Worm (Caenorhabditis elegans) whole organism, L4 larva: ENCODE results near the gene asp-6.
A peak's percentile ranks its signal among the peaks of the same experiment; 100 is the strongest.

Experiments used
- F44E2.7 ChIP-seq: fragments of 200-800 bp; sonication (Bioruptor generic); IDR thresholded peaks from 2 replicates; pipeline ENCODE4 v2.1.2; 2022; ENCODE audit warnings: missing genetic modification characterization, missing compliant biosample characterization
- R02D3.7 ChIP-seq: fragments of 150-350 bp; sonication (generic microtip); optimal IDR thresholded peaks from 3 replicates; lab custom pipeline; 2014; ENCODE audit warnings: missing biosample characterization, missing genetic modification characterization
- T20F7.1 ChIP-seq: fragments of 200-800 bp; sonication (Bioruptor generic); optimal IDR thresholded peaks from 2 replicates; lab custom pipeline; 2018; ENCODE audit warnings: mild to moderate bottlenecking, missing genetic modification characterization, missing compliant biosample characterization
- ZK546.5 ChIP-seq, 2 experiments: sonication (generic microtip); optimal IDR thresholded peaks; 2 replicates each; lab custom pipeline; 2017; ENCODE audit warnings: missing biosample characterization in 2 of 2, missing genetic modification characterization in 2 of 2
- ama-1 ChIP-seq: fragments of 150-350 bp; optimal IDR thresholded peaks from 2 replicates; lab custom pipeline; 2014; ENCODE audit warnings: inconsistent platforms, mixed read lengths
- ceh-32 ChIP-seq: sonication (generic microtip); optimal IDR thresholded peaks from 2 replicates; lab custom pipeline; 2016; ENCODE audit warnings: mild to moderate bottlenecking, missing genetic modification characterization, missing compliant biosample characterization; ENCODE audit not compliant: poor library complexity
- ceh-44 ChIP-seq: fragments of 200-800 bp; sonication (Bioruptor generic); IDR thresholded peaks from 2 replicates; pipeline ENCODE4 v1.3.6; 2022; ENCODE audit warnings: missing genetic modification reagents, missing genetic modification characterization, missing compliant biosample characterization
- ces-1 ChIP-seq: fragments of 150-350 bp; sonication (generic microtip); optimal IDR thresholded peaks from 4 replicates; lab custom pipeline; 2014; ENCODE audit warnings: missing biosample characterization, missing genetic modification reagents, missing genetic modification characterization
- ctbp-1 ChIP-seq: fragments of 200-800 bp; sonication (Bioruptor generic); IDR thresholded peaks from 2 replicates; pipeline ENCODE4 v1.3.6; 2022; ENCODE audit warnings: missing genetic modification reagents, missing genetic modification characterization, missing compliant biosample characterization
- daf-16 ChIP-seq, 3 experiments: sonication (generic microtip); optimal IDR thresholded peaks; 2 replicates each; lab custom pipeline; 2016 to 2017; ENCODE audit warnings: missing genetic modification characterization in 3 of 3, missing genetic modification reagents in 3 of 3, mild to moderate bottlenecking in 2 of 3, missing compliant biosample characterization in 2 of 3, missing biosample characterization in 1 of 3, moderate library complexity in 1 of 3
- daf-8 ChIP-seq: fragments of 200-800 bp; sonication (Bioruptor generic); IDR thresholded peaks from 2 replicates; pipeline ENCODE4 v1.3.6; 2022; ENCODE audit warnings: missing genetic modification characterization, missing compliant biosample characterization
- dmd-8 ChIP-seq: fragments of 200-800 bp; sonication (Bioruptor generic); IDR thresholded peaks from 2 replicates; pipeline ENCODE4 v1.3.6; 2022; ENCODE audit warnings: missing genetic modification characterization, missing compliant biosample characterization
- dpl-1 ChIP-seq: fragments of 150-350 bp; optimal IDR thresholded peaks from 2 replicates; lab custom pipeline; 2014; ENCODE audit warnings: missing biosample characterization, missing genetic modification reagents, missing genetic modification characterization
- duxl-1 ChIP-seq: sonication (generic microtip); optimal IDR thresholded peaks from 2 replicates; lab custom pipeline; 2016; ENCODE audit warnings: mild to moderate bottlenecking, missing genetic modification characterization, moderate library complexity, missing compliant biosample characterization; ENCODE audit not compliant: poor library complexity
- dve-1 ChIP-seq: sonication (generic microtip); optimal IDR thresholded peaks from 2 replicates; lab custom pipeline; 2017; ENCODE audit warnings: antibody characterized with exemption, mild to moderate bottlenecking, missing genetic modification characterization, missing compliant biosample characterization; ENCODE audit not compliant: insufficient read depth
- egl-27 ChIP-seq: sonication (generic microtip); optimal IDR thresholded peaks from 3 replicates; lab custom pipeline; 2017; ENCODE audit warnings: missing biosample characterization, missing genetic modification reagents, missing genetic modification characterization
- hlh-30 ChIP-seq: sonication (generic microtip); optimal IDR thresholded peaks from 2 replicates; lab custom pipeline; 2017; ENCODE audit warnings: antibody characterized with exemption, mild to moderate bottlenecking, missing genetic modification characterization, missing compliant biosample characterization; ENCODE audit not compliant: insufficient read depth
- jun-1 ChIP-seq: fragments of 150-350 bp; optimal IDR thresholded peaks from 2 replicates; lab custom pipeline; 2014; ENCODE audit warnings: missing biosample characterization, missing genetic modification reagents, missing genetic modification characterization
- lin-1 ChIP-seq: fragments of 200-800 bp; sonication (Bioruptor generic); IDR thresholded peaks from 2 replicates; pipeline ENCODE4 v1.3.6; 2022; ENCODE audit warnings: missing genetic modification reagents, missing genetic modification characterization, missing compliant biosample characterization
- lin-13 ChIP-seq: fragments of 150-350 bp; optimal IDR thresholded peaks from 2 replicates; lab custom pipeline; 2014; ENCODE audit warnings: missing biosample characterization, missing genetic modification reagents, missing genetic modification characterization
- lin-15B ChIP-seq: fragments of 150-350 bp; sonication (generic microtip); optimal IDR thresholded peaks from 3 replicates; lab custom pipeline; 2014; ENCODE audit warnings: missing biosample characterization, missing genetic modification characterization
- lin-38 ChIP-seq: fragments of 200-800 bp; sonication (Bioruptor generic); IDR thresholded peaks from 2 replicates; pipeline ENCODE4 v1.3.6; 2022; ENCODE audit warnings: missing genetic modification reagents, missing genetic modification characterization, missing compliant biosample characterization
- lin-39 ChIP-seq: fragments of 150-350 bp; optimal IDR thresholded peaks from 2 replicates; lab custom pipeline; 2014; ENCODE audit warnings: missing biosample characterization, missing genetic modification reagents, missing genetic modification characterization
- lsy-2 ChIP-seq, 2 experiments: fragments of 150-350 bp in 1 of 2; sonication (generic microtip) in 1 of 2; optimal IDR thresholded peaks; 2 replicates each; lab custom pipeline; 2014 to 2017; ENCODE audit warnings: missing biosample characterization in 2 of 2, missing genetic modification characterization in 2 of 2
- madf-5 ChIP-seq, 2 experiments: fragments of 200-800 bp; sonication (Bioruptor generic); IDR thresholded peaks; 2 replicates each; pipeline ENCODE4 v1.3.6; 2022; ENCODE audit warnings: missing compliant biosample characterization in 2 of 2, missing genetic modification characterization in 2 of 2
- mdl-1 ChIP-seq, 2 experiments: fragments of 150-350 bp in 1 of 2; sonication (generic microtip) in 1 of 2; optimal IDR thresholded peaks; 2 replicates each; lab custom pipeline; 2014 to 2017; ENCODE audit warnings: missing biosample characterization in 2 of 2, missing genetic modification characterization in 2 of 2
- mep-1 ChIP-seq: fragments of 150-350 bp; sonication (generic microtip); optimal IDR thresholded peaks from 3 replicates; lab custom pipeline; 2014; ENCODE audit warnings: missing biosample characterization, missing genetic modification characterization
- mes-2 ChIP-seq: sonication (generic microtip); optimal IDR thresholded peaks from 2 replicates; lab custom pipeline; 2016; ENCODE audit warnings: missing genotype, mild to moderate bottlenecking, missing genetic modification characterization, missing compliant biosample characterization; ENCODE audit not compliant: poor library complexity, severe bottlenecking
- nhr-102 ChIP-seq: sonication (generic microtip); optimal IDR thresholded peaks from 2 replicates; lab custom pipeline; 2016; ENCODE audit warnings: mild to moderate bottlenecking, missing genetic modification characterization, moderate library complexity, missing compliant biosample characterization
- nhr-11 ChIP-seq: fragments of 150-350 bp; optimal IDR thresholded peaks from 2 replicates; lab custom pipeline; 2014; ENCODE audit warnings: missing biosample characterization, missing genetic modification characterization
- nhr-111 ChIP-seq: fragments of 200-800 bp; sonication (Bioruptor generic); optimal IDR thresholded peaks from 2 replicates; lab custom pipeline; 2018; ENCODE audit warnings: mild to moderate bottlenecking, missing genetic modification characterization, missing compliant biosample characterization
- nhr-237 ChIP-seq: sonication (generic microtip); optimal IDR thresholded peaks from 2 replicates; lab custom pipeline; 2017; ENCODE audit warnings: missing biosample characterization, missing genetic modification characterization
- nhr-25 ChIP-seq: sonication (generic microtip); optimal IDR thresholded peaks from 2 replicates; lab custom pipeline; 2017; ENCODE audit warnings: missing genetic modification characterization, mild to moderate bottlenecking, missing compliant biosample characterization, antibody characterized with exemption, moderate library complexity, borderline replicate concordance; ENCODE audit not compliant: insufficient read depth
- nhr-28 ChIP-seq: fragments of 150-350 bp; optimal IDR thresholded peaks from 2 replicates; lab custom pipeline; 2014; ENCODE audit warnings: missing biosample characterization, missing genetic modification characterization
- nhr-41 ChIP-seq: fragments of 200-800 bp; sonication (Bioruptor generic); IDR thresholded peaks from 2 replicates; pipeline ENCODE4 v1.3.6; 2022; ENCODE audit warnings: missing genetic modification reagents, missing genetic modification characterization, missing compliant biosample characterization
- nhr-76 ChIP-seq: fragments of 150-350 bp; optimal IDR thresholded peaks from 2 replicates; lab custom pipeline; 2014; ENCODE audit warnings: missing biosample characterization, missing genetic modification characterization
- php-3 ChIP-seq: fragments of 200-800 bp; sonication (Bioruptor generic); IDR thresholded peaks from 2 replicates; pipeline ENCODE4 v1.3.6; 2022; ENCODE audit warnings: missing genetic modification reagents, missing genetic modification characterization, missing compliant biosample characterization
- pqm-1 ChIP-seq: sonication (generic microtip); optimal IDR thresholded peaks from 2 replicates; lab custom pipeline; 2017; ENCODE audit warnings: missing biosample characterization, missing genetic modification characterization
- saeg-2 ChIP-seq: fragments of 200-800 bp; sonication (Bioruptor generic); IDR thresholded peaks from 2 replicates; pipeline ENCODE4 v1.3.6; 2022; ENCODE audit warnings: missing genetic modification reagents, missing genetic modification characterization, missing compliant biosample characterization
- snpc-4 ChIP-seq: fragments of 150-350 bp; optimal IDR thresholded peaks from 2 replicates; lab custom pipeline; 2014; ENCODE audit warnings: missing biosample characterization, missing genetic modification characterization
- spr-1 ChIP-seq: sonication (generic microtip); optimal IDR thresholded peaks from 2 replicates; lab custom pipeline; 2016; ENCODE audit warnings: mild to moderate bottlenecking, missing genetic modification characterization, missing compliant biosample characterization
- unc-62 ChIP-seq, 3 experiments: fragments of 150-350 bp in 1 of 3; sonication (generic microtip); optimal IDR thresholded peaks in 2 of 3; peaks in 1 of 3; 1 replicate in 1 of 3; 2 replicates in 2 of 3; lab custom pipeline; 2014 to 2017; ENCODE audit warnings: missing biosample characterization in 3 of 3, missing genetic modification characterization in 3 of 3, missing genetic modification reagents in 3 of 3, missing genotype in 1 of 3
- zag-1 ChIP-seq: fragments of 150-350 bp; optimal IDR thresholded peaks from 2 replicates; lab custom pipeline; 2014; ENCODE audit warnings: missing biosample characterization, missing genetic modification characterization
- ztf-11 ChIP-seq: fragments of 150-350 bp; optimal IDR thresholded peaks from 2 replicates; lab custom pipeline; 2014; ENCODE audit warnings: missing biosample characterization, missing genetic modification characterization

The asp-6 gene

DNA sequence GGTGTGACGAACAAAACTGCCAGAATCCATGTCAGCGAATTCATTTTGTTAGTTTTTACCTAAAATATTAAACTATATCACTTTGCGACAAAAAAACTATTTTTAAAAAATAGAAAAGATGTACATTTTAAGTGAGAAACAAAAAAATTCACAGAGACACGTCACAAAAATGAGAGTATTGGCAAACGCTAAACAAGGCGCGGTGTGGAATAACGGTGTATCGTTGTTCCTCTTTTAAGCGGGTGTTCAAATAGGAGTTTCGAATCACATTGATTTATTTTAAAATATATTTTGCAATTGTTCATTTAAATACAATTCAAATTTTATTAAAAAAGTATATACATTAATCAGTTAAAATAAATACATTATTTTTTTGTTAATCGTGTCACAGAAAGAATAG, 33.8 kb upstream of the asp-6 start, which contains the start of gene sel-9 (continued):
- no peak for TF ChIP-seq ZK546.5 (tag; optimal IDR thresholded peaks at IDR 0.05; lab: Kevin White, UChicago)
- TF ChIP-seq, all 104 proteins: peak for 7

DNA sequence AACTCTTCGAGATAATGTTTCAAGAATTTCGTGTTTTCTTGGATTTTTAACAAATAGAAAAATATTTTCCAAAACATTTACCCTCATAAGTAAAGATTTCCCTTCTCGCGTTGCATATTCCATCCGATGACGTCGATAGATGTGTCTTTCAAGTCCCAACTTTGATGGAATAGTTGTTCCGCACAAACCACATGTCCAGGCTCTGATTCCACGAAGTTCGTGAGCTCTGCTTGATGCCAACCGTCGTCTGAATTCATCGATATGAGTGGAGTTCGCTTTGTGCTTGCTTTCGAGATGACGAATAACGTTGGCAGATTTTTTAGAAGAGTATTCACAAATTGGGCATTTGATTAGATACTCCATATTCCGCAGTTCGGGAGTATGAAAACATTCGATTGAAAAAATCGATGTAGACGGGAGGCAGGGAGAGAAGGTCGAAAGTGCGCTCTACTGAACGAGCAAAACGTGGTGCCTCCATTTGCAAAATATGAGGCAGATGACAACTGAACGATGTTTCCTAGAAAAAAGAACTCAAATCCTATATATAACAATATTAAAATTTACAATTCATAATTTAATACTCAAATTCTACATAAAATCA, 32.3 kb upstream of the asp-6 start, which contains the start of gene W02D7.6:
TSS of gene W02D7.6 (minus strand) at position 573 of the 601 bp plus-strand sequence.
- TF ChIP-seq lin-38 (GFP tag; lab: Robert Waterston, UW), result no peak; the same call in 1 of the 2 replicates
- TF ChIP-seq hlh-30 (tag; lab: Kevin White, UChicago), result peak; percentile 35
- no peak for TF ChIP-seq jun-1 (tag; lab: Kevin White, UChicago)
- TF ChIP-seq egl-27 (tag; lab: Kevin White, UChicago), result no peak
- TF ChIP-seq lin-39 (tag; lab: Kevin White, UChicago), result no peak
- TF ChIP-seq madf-5 (GFP tag; IDR thresholded peaks at IDR 0.05; lab: Robert Waterston, UW), result no peak
- peak; percentile 44 for TF ChIP-seq duxl-1 (tag; lab: Kevin White, UChicago)
- peak; percentile 20 for TF ChIP-seq dve-1 (tag; lab: Kevin White, UChicago)
- TF ChIP-seq spr-1, result no peak
- TF ChIP-seq mdl-1 (tag; optimal IDR thresholded peaks at IDR 0.05; lab: Kevin White, UChicago), result peak in 1 of 2 experiments; percentile 17
- TF ChIP-seq ama-1 (lab: Kevin White, UChicago), result peak; percentile 80
- TF ChIP-seq nhr-102 (tag; lab: Kevin White, UChicago), result peak; percentile 26
- TF ChIP-seq snpc-4 (tag; lab: Kevin White, UChicago), result no peak
- TF ChIP-seq ztf-11, result no peak
- TF ChIP-seq nhr-11 (tag; lab: Kevin White, UChicago), result no peak
- TF ChIP-seq F44E2.7, result 0 out of 2 replicates have a peak, but pooled peaks have one; percentile 20
- no peak for TF ChIP-seq nhr-76 (tag; lab: Kevin White, UChicago)
- TF ChIP-seq nhr-111 (GFP tag; lab: Kevin White, UChicago), result peak; percentile 7
- TF ChIP-seq pqm-1 (tag; lab: Kevin White, UChicago), result no peak
- TF ChIP-seq dmd-8, result no peak
- no peak for TF ChIP-seq R02D3.7
- TF ChIP-seq mes-2 (tag; lab: Kevin White, UChicago), result peak; percentile 48
- TF ChIP-seq saeg-2 (GFP tag; lab: Robert Waterston, UW), result no peak
- no peak for TF ChIP-seq ceh-44 (GFP tag; lab: Robert Waterston, UW)
- TF ChIP-seq ctbp-1 (GFP tag; lab: Robert Waterston, UW), result no peak
- TF ChIP-seq lin-1 (GFP tag; lab: Robert Waterston, UW), result no peak
- no peak for TF ChIP-seq zag-1 (tag; lab: Kevin White, UChicago)
- TF ChIP-seq mep-1 (tag; lab: Kevin White, UChicago), result no peak
- TF ChIP-seq nhr-28 (tag; lab: Kevin White, UChicago), result no peak
- no peak for TF ChIP-seq unc-62 (GFP tag; optimal IDR thresholded peaks at IDR 0.05 in 1 of 2; lab: Kevin White, UChicago)
- no peak for TF ChIP-seq unc-62 (tag; optimal IDR thresholded peaks at IDR 0.05; lab: Kevin White, UChicago)
- no peak for TF ChIP-seq ceh-32 (tag; lab: Kevin White, UChicago)
- no peak for TF ChIP-seq daf-8 (GFP tag; lab: Robert Waterston, UW)
- TF ChIP-seq nhr-237 (tag; lab: Kevin White, UChicago), result no peak
- TF ChIP-seq daf-16 (GFP tag; optimal IDR thresholded peaks at IDR 0.05; lab: Kevin White, UChicago), result peak in 1 of 2 experiments; percentile 10
- no peak for TF ChIP-seq daf-16 (tag; optimal IDR thresholded peaks at IDR 0.05; lab: Kevin White, UChicago)
- no peak for TF ChIP-seq lin-13 (GFP tag; lab: Kevin White, UChicago)
- no peak for TF ChIP-seq lin-15B
- no peak for TF ChIP-seq php-3 (GFP tag; lab: Robert Waterston, UW)
- no peak for TF ChIP-seq ces-1 (GFP tag; lab: Kevin White, UChicago)
- TF ChIP-seq nhr-41 (GFP tag; lab: Robert Waterston, UW), result no peak
- TF ChIP-seq dpl-1 (GFP tag; lab: Kevin White, UChicago), result peak; percentile 31
- TF ChIP-seq T20F7.1 (GFP tag; lab: Kevin White, UChicago), result peak; percentile 75
- peak in 1 of 2 experiments; percentile 30 for TF ChIP-seq lsy-2 (tag; optimal IDR thresholded peaks at IDR 0.05; lab: Kevin White, UChicago)
- no peak for TF ChIP-seq nhr-25 (tag; lab: Kevin White, UChicago)
